Worm (Caenorhabditis elegans): ENCODE results near the gene K07D4.2.

K07D4.2 gene

ce11 chrII:3996005-3996404 lies 49.3 kb downstream of the K07D4.2 start, which contains the start of gene clc-22:
clc-22 (minus strand) TSS chrII:3996075.
- no peak for TF ChIP-seq vab-7 (GFP tag; IDR thresholded peaks at IDR 0.05)
- no peak for TF ChIP-seq ZK337.2 (GFP tag; IDR thresholded peaks at IDR 0.05)
- TF ChIP-seq snpc-1.2 (GFP tag; IDR thresholded peaks at IDR 0.05), result no peak
- TF ChIP-seq F26F4.8 (GFP tag; conservative IDR thresholded peaks at IDR 0.05), result no peak
- no peak for TF ChIP-seq mxl-3 (GFP tag; optimal IDR thresholded peaks at IDR 0.05)
- no peak for TF ChIP-seq Y48G9A.11 (GFP tag; IDR thresholded peaks at IDR 0.05)

All from whole organism, L4 larva.